Fruit fly (Drosophila melanogaster) ovary, adult (tissue): Measurements from ENCODE around the gene jim.

Experiments
- CG17801 ChIP-seq: fragments of 200-800 bp; optimal IDR thresholded peaks from 2 replicates; lab custom pipeline; 2019; ENCODE audit warnings: missing biosample characterization, mild to moderate bottlenecking, missing genetic modification characterization, moderate library complexity; ENCODE audit not compliant: partially characterized antibody

jim gene

DNA sequence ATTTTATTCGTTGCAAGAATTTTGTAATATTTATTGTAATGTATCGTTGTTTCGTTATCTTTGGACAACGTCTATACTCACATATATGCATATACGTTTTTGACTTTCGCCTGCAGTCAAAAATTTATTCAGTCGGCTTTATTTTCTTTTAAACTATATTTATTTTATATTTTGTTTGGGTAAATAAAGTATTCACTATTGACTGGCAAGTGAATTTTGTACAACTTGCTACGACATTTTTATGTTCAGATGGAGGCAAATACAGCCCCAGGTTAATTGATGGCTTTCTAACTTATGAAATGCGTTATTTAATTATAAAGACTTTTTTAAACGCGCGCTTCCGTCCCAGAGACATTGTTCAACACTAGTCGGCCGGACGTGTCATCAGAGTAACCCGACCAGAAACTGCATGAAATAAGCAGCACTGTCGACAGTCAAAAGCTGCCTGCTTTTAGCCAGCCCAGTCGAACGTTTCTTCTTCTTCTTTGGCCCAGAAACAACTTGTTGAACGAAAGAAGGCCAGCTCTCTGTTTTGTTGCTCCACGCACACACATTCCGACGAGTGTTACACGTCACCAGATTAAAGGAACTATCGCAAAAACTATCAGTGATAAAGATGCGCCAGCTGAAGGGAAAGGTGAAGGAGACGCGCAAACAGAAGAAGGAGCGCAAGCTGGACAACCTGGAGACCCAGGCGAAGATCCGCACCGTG is 28.5 kb upstream of the jim start, which contains the start of gene CG33169:
Gene CG33169, plus strand, starts transcription at position 498 of the 712 bp plus-strand sequence.
- TF ChIP-seq CG17801 (GFP tag; lab: Kevin White, UChicago): peak; percentile 49

DNA sequence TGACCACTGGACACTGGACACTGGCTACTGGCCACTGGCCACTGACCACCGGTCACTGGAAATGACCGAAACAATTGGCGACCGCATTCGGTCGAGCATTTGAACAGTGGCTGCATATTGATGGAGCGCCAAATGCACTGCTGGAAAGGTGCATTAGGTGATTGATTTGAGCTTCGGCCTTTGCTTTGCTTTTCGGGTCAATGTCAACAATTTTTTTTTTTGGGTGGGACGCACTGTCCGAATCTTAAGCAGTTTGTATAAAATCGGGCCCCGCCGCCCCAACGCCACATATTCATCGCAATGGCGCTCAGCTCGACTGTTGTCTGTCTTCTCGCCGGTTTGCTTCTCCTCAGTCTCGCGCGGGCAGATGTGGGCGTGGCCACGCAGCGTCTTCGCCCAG is 25.5 kb upstream of the jim start, which contains the start of gene CG13239:
Gene CG13239, plus strand, starts transcription at position 301 of the 400 bp plus-strand sequence.
- TF ChIP-seq CG17801 (GFP tag; lab: Kevin White, UChicago): no peak

DNA sequence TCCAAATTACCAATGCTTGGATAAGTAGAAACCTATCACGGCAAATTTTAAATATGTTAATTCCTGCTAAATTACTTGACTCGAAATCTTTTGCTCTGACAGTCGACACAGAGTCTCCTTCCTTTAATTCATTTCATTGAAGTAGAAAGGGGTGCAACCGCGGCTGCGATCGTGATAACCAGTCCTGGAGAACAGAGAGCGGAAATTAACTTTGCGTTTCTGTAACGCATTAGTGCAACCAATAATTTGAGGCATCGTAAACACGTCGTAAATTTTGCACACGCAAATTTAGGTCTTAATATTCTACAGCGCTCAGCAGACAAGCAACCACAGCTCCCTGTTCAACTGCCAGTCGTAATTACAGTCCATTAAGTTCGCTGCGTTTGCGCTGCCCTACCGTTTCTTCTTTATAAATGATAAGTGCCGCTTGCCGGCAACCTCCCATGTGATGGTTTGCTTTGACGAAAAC is 21.0 kb upstream of the jim start, which contains the start of gene CG32459:
Gene CG32459, minus strand, starts transcription at position 51 of the 469 bp plus-strand sequence.
- no peak for TF ChIP-seq CG17801 (GFP tag; lab: Kevin White, UChicago)

DNA sequence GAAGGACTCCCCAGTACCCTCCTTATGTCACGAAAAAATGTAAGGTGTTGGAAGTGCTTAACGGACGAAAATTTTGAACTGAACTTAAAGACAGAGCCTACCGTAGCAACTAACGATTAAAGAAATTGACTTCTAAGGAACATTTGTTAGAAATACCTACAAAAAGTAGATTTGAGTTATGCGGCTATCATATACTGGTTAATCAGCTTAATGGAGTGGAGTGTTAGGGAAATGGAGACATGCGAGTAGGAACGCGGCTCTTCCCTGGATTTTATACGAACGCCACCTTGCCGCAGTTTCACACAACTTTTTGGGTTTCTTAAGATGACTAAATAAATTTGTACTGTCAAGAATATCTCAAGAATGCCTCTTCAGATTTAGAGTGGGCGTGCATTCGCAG is 18.4 kb upstream of the jim start, which contains the start of gene CG32462:
Gene CG32462, minus strand, starts transcription at position 101 of the 400 bp plus-strand sequence.
- TF ChIP-seq CG17801 (GFP tag; lab: Kevin White, UChicago): no peak

DNA sequence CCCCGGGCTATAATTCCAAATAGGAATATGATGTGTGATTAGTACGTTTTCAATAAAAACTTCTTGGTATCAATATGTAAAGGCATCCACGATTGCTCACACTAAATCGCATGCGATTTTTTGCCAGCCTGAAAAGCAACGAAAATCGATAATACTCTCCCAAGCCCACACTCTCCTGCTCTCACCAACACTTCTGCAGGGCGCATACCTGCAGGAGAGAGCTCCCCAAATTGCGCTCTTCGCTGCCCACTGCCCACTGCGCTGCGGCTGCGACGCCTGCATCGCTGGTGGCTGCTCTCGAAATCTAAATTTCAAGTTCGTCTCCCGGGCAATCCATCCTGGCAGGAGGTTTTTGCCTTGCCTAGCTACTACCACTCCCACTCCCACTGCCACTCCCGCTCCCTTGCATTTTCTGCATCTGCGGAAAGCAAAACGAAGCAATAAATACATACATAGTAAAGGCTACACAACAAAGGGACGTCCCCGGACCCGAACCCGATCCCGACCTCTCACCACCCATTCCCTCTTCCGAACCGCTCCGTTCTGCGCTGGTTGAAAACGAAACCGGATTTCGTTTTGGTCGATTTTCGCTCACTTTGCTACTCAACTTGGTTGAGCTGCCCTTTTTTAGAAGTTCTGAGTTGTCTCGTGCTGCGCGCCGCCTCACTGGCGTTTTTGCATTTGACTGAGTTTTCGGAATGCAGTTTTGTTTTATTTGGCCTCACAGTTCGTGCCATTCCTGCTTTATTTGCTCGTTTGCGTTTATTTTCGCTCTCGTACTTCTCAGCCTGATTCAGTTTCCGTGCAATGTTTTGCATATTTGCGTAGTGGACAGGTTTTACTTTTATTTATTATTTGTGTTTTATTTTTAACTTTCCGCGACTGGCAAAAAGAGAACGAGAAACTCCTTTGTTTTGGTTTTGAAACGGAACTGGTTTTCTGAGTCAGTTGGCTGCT is 16.5 kb upstream of the jim start:
- peak; percentile 61 for TF ChIP-seq CG17801 (GFP tag; lab: Kevin White, UChicago)

DNA sequence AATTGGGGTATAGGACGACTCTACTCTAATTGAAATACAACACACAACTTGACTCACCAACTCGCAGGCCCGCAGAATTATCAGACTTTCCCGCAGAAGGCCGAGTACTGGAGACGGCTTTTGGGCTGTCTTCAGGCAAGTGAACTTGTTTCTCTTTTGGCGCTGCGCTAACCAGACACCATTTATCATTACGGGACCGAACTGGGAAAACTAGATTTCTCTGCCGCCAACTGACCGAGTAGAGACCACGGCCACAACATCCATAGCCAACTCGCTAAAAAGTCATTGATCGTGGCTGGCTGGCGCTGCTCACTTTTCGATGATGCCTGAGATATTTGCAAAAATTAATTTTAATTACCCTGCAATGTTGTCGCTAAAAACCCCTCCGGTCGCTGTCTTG is 13.9 kb upstream of the jim start:
- no peak for TF ChIP-seq CG17801 (GFP tag; lab: Kevin White, UChicago)

DNA sequence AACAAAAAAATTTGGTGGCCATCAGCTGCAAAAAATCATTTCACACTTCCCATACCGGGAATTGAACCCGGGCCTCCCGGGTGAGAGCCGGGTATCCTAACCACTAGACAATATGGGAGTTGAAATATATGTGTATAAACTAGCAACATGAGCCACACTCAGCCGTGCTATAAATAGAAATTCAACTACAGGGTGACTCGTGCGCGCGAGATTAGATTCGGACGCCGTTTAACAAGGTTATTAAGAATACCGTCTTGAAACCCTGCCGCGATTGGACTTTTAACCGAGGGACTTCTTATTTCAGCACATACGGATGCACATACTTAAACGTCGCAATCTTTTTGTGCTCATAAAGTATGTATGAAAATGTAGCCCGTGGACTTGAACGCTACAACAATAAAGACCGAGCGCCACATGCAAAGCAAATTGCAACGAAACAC is 12.7 kb upstream of the jim start:
- TF ChIP-seq CG17801 (GFP tag; lab: Kevin White, UChicago): no peak

DNA sequence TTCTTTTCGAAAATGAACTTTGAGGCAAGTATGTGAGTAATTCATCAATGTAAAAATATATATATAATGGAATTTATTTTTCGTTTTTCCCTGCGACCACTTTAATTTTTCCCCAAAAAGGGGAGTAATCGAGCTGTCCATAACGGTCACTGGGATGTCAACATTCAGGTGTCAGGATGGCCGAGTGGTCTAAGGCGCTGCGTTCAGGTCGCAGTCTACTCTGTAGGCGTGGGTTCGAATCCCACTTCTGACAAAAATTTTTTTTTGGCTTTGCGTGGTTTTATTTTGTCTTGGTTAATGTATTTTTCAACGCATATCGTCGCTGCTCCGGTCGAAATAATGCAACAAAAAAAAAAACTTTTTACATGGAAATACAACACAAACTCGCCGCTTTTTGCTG is 8.1 kb upstream of the jim start:
- TF ChIP-seq CG17801 (GFP tag; lab: Kevin White, UChicago): no peak

DNA sequence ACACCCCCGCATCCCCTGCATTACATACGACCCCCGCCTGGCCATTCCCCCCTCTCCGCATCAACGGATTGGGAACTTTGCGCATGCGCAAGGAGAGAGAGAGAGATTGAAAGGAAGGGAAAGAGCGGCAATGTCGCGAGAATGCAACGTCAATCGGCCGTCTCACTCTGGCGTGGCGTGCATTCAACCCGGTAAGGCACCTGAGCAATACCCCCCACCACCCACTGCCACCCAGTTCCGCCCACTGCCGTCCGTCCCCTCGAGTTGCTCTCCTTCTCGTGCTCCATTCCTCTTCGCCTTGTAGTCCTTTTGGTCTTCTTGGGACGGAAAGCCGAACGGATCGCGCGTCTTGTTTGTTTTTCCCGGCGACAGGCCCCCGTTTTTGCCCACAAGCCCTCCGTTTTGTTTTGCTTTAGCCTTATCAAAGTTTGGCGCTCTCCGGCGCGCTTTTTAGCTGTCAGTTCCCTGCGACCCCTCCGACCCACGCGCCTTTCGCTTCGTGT is 4.8 kb upstream of the jim start:
- no peak for TF ChIP-seq CG17801 (GFP tag; lab: Kevin White, UChicago)

DNA sequence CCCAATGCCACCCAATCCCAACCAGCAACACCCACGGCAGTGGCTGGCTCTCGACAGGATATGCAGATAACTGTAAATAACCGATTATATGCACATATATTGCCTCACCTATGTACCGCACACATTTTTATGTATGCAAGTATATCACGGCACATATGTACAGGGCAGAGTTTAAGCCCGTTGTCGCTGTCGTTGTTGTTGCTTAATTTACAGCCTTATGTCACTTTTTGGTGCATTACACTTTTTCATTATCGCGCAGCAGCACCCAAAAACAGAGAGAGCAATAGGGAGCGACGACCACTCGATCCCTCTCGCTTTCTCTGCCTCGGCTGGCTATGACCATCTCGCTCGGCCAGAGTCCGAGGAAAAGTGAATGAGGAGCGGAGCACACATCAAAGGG is 4.2 kb upstream of the jim start:
- no peak for TF ChIP-seq CG17801 (GFP tag; lab: Kevin White, UChicago)

DNA sequence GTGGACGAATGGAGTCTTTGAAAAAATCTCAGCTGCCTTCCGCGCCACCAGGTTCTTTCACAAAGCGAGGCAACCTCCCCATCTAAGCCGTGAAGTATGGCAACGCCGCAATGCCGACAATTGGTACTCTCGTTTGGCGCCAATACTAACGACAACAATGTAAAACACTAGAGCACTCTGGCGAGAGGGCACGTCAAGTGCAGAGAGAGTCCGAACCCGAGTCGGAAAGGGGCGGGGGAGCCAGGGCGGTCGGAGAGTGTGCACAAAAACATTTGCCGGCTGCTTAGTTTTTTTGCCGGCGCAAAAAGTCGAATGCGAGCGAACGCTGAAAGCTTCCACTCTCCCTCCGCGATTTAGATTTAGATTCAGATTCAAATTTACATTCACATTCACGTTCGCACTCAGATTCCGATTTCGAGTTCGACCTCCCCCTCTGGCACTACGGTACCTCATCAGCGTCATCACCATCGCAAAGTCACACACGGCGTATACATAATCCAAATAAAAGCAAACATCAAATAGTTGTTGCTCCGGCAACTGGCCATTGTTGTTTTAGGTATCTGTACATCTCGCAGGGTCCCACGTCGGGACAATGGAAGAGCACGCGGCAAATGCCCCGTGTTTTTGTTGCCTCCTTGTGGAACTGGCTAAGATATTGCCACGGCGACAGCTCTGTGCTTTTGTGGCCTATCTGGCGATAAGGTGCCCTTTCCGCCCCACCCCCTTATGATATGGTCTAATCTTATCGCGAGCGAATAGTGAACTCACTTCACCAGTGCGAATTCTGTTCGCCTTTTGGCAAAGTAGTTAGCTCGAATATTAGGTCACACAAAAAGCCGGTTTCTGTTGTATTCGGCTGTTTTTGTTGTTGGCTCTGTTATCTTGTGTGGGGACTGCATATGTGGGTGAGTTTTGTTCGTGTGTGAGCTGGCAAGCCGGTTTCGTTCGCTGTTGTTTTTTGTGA is 2.9 kb upstream of the jim start:
- TF ChIP-seq CG17801 (GFP tag; lab: Kevin White, UChicago): no peak

DNA sequence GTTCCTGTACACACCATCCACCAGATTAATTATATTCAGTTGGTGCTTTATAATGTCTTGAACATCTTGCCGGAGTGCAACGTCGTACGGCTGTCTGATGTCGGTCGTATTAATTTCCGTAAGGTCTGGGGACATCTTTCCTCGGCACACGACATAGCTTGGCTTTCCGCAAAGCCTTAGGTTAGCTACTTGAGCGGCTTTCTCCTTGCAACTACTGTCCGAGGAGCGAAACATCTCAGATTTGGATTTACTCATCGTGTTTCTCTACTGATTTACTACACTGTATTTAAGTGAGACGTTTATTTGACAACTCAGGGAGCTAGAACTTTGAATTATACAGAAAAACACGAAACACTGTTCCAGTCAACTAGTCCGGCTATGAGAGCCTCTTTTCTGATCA is 1.8 kb upstream of the jim start, which contains the start of the genes CG11226 and CG45428:
Gene CG11226, plus strand, starts transcription at position 301 of the 400 bp plus-strand sequence.
Gene CG45428, minus strand, starts transcription at position 303 of the 400 bp plus-strand sequence.
- no peak for TF ChIP-seq CG17801 (GFP tag; lab: Kevin White, UChicago)

DNA sequence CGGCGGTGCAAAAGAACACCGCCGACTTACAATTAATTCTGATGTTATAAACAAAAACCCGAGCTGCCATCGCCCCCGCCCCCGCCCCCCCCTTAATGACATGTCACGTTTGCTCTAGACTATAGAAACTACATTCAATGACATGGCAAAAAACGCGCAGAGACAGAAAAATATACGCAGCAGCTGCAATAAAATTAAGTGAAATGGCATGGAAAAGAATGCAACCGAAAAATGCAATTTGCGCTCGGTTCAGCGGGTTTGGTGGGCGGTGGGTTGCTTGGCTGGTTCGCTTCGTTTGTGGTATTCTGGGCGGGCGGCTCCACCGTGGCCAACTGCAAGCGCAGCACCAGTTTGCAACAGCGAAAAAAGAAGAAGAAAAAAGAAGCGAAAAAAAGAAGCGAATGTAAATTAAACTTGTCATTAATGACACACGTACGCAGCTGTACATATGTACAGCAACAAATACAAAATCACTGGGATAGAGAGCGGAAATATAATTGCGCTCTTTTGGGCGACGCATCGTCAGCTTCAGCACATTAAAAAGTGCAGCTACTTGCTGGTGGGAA is 4.8 kb downstream of the jim start:
- peak; percentile 71 for TF ChIP-seq CG17801 (GFP tag; lab: Kevin White, UChicago)
